Worm (Caenorhabditis elegans) whole organism, young adult: Measurements from ENCODE around the gene C35B8.3.

Source experiments
- B0261.1 ChIP-seq: sonication (generic microtip); optimal IDR thresholded peaks from 2 replicates; lab custom pipeline; 2016; ENCODE audit warnings: mild to moderate bottlenecking, missing genetic modification characterization, moderate library complexity, missing compliant biosample characterization
- C06A6.2 ChIP-seq: fragments of 200-800 bp; sonication (Bioruptor generic); conservative IDR thresholded peaks from 2 replicates; pipeline ENCODE4 v1.3.6; 2022; ENCODE audit warnings: missing genetic modification characterization, missing compliant biosample characterization
- F22D6.2 ChIP-seq: sonication (generic microtip); optimal IDR thresholded peaks from 2 replicates; lab custom pipeline; 2016; ENCODE audit warnings: mild to moderate bottlenecking, missing genetic modification characterization, missing compliant biosample characterization
- F33H1.4 ChIP-seq: fragments of 200-800 bp; sonication (Bioruptor generic); IDR thresholded peaks from 2 replicates; pipeline ENCODE4 v1.3.6; 2022; ENCODE audit warnings: missing genetic modification reagents, missing genetic modification characterization, missing compliant biosample characterization
- F37B4.10 ChIP-seq: fragments of 200-800 bp; sonication (Bioruptor generic); IDR thresholded peaks from 2 replicates; pipeline ENCODE4 v1.3.6; 2022; ENCODE audit warnings: missing genetic modification characterization, missing compliant biosample characterization
- F52B5.7 ChIP-seq: sonication (generic microtip); optimal IDR thresholded peaks from 2 replicates; lab custom pipeline; 2016; ENCODE audit warnings: mild to moderate bottlenecking, missing genetic modification characterization, missing compliant biosample characterization
- F57A8.1 ChIP-seq: fragments of 200-800 bp; sonication (Bioruptor generic); optimal IDR thresholded peaks from 2 replicates; lab custom pipeline; 2018; ENCODE audit warnings: mild to moderate bottlenecking, missing genetic modification characterization, moderate library complexity, missing compliant biosample characterization
- Y67H2A.10 ChIP-seq: fragments of 200-800 bp; sonication (Bioruptor generic); conservative IDR thresholded peaks from 2 replicates; pipeline ENCODE4 v1.3.6; 2022; ENCODE audit warnings: missing genetic modification reagents, missing genetic modification characterization, missing compliant biosample characterization
- Y95B8A.8 ChIP-seq: fragments of 200-800 bp; sonication (Bioruptor generic); IDR thresholded peaks from 2 replicates; pipeline ENCODE4 v1.3.6; 2022; ENCODE audit warnings: missing genetic modification reagents, missing genetic modification characterization, missing compliant biosample characterization
- akir-1 ChIP-seq: fragments of 200-800 bp; sonication (Bioruptor generic); optimal IDR thresholded peaks from 2 replicates; lab custom pipeline; 2018; ENCODE audit warnings: mild to moderate bottlenecking, missing genetic modification characterization, moderate library complexity, missing compliant biosample characterization
- ama-1 ChIP-seq, 3 experiments: fragments of 150-350 bp in 1 of 3; sonication (generic microtip) in 2 of 3; optimal IDR thresholded peaks; 2 replicates each; lab custom pipeline; 2014 to 2018; ENCODE audit warnings: missing biosample characterization in 2 of 3, missing genetic modification characterization in 2 of 3, missing genetic modification reagents in 2 of 3
- athp-1 ChIP-seq: sonication (generic microtip); optimal IDR thresholded peaks from 2 replicates; lab custom pipeline; 2017; ENCODE audit warnings: mild to moderate bottlenecking, missing genetic modification characterization, missing compliant biosample characterization
- bed-1 ChIP-seq: fragments of 200-800 bp; sonication (Bioruptor generic); IDR thresholded peaks from 2 replicates; pipeline ENCODE4 v1.3.6; 2022; ENCODE audit warnings: missing genetic modification reagents, missing genetic modification characterization, missing compliant biosample characterization
- bed-2 ChIP-seq: fragments of 200-800 bp; sonication (Bioruptor generic); IDR thresholded peaks from 2 replicates; pipeline ENCODE4 v1.3.6; 2022; ENCODE audit warnings: missing genetic modification reagents, missing genetic modification characterization, missing compliant biosample characterization
- ceh-27 ChIP-seq: fragments of 200-800 bp; sonication (Bioruptor generic); optimal IDR thresholded peaks from 2 replicates; lab custom pipeline; 2018; ENCODE audit warnings: mild to moderate bottlenecking, missing genetic modification characterization, moderate library complexity, missing compliant biosample characterization
- chd-7 ChIP-seq: sonication (generic microtip); optimal IDR thresholded peaks from 2 replicates; lab custom pipeline; 2016; ENCODE audit warnings: mild to moderate bottlenecking, missing genetic modification characterization, moderate library complexity, missing compliant biosample characterization
- dpl-1 ChIP-seq: fragments of 150-350 bp; optimal IDR thresholded peaks from 2 replicates; lab custom pipeline; 2014; ENCODE audit warnings: missing biosample characterization, missing genetic modification reagents, missing genetic modification characterization
- egl-18 ChIP-seq: fragments of 200-800 bp; sonication (Bioruptor generic); IDR thresholded peaks from 2 replicates; pipeline ENCODE4 v1.3.6; 2022; ENCODE audit warnings: missing genetic modification reagents, missing genetic modification characterization, missing compliant biosample characterization
- him-1 ChIP-seq: sonication (generic microtip); optimal IDR thresholded peaks from 2 replicates; lab custom pipeline; 2016; ENCODE audit warnings: missing genotype, missing genetic modification reagents, missing genetic modification characterization, missing compliant biosample characterization
- hlh-12 ChIP-seq: sonication (generic microtip); optimal IDR thresholded peaks from 2 replicates; lab custom pipeline; 2016; ENCODE audit warnings: missing genetic modification characterization, missing compliant biosample characterization
- hmg-1.2 ChIP-seq: fragments of 200-800 bp; sonication (Bioruptor generic); IDR thresholded peaks from 2 replicates; pipeline ENCODE4 v1.3.6; 2022; ENCODE audit warnings: missing genetic modification reagents, missing genetic modification characterization, missing compliant biosample characterization
- hmg-20 ChIP-seq: fragments of 200-800 bp; sonication (Bioruptor generic); IDR thresholded peaks from 2 replicates; pipeline ENCODE4 v1.3.6; 2022; ENCODE audit warnings: missing genetic modification reagents, missing genetic modification characterization, missing compliant biosample characterization
- hrde-1 ChIP-seq: sonication (generic microtip); optimal IDR thresholded peaks from 2 replicates; lab custom pipeline; 2016; ENCODE audit warnings: missing genetic modification characterization, mild to moderate bottlenecking, missing compliant biosample characterization, moderate library complexity, missing genotype, missing genetic modification reagents, borderline replicate concordance
- let-526 ChIP-seq: fragments of 200-800 bp; sonication (Bioruptor generic); IDR thresholded peaks from 2 replicates; pipeline ENCODE4 v1.3.6; 2022; ENCODE audit warnings: missing genetic modification reagents, missing genetic modification characterization, missing compliant biosample characterization
- madf-3 ChIP-seq: fragments of 200-800 bp; sonication (Bioruptor generic); IDR thresholded peaks from 2 replicates; pipeline ENCODE4 v1.3.6; 2022; ENCODE audit warnings: missing genetic modification reagents, missing genetic modification characterization, missing compliant biosample characterization
- mcd-1 ChIP-seq: fragments of 200-800 bp; sonication (Bioruptor generic); IDR thresholded peaks from 2 replicates; pipeline ENCODE4 v1.3.6; 2022; ENCODE audit warnings: missing genetic modification reagents, missing genetic modification characterization, missing compliant biosample characterization
- nfya-1 ChIP-seq: sonication (generic microtip); optimal IDR thresholded peaks from 2 replicates; lab custom pipeline; 2017; ENCODE audit warnings: antibody characterized with exemption, missing compliant biosample characterization, missing genetic modification characterization, borderline replicate concordance; ENCODE audit not compliant: insufficient read depth
- nfya-2 ChIP-seq: fragments of 200-800 bp; sonication (Bioruptor generic); IDR thresholded peaks from 2 replicates; pipeline ENCODE4 v1.3.6; 2022; ENCODE audit warnings: missing genetic modification reagents, missing genetic modification characterization, missing compliant biosample characterization
- nfyb-1 ChIP-seq: fragments of 200-800 bp; sonication (Bioruptor generic); IDR thresholded peaks from 2 replicates; pipeline ENCODE4 v1.3.6; 2022; ENCODE audit warnings: missing genetic modification reagents, missing genetic modification characterization, missing compliant biosample characterization
- nhr-179 ChIP-seq: sonication (generic microtip); optimal IDR thresholded peaks from 2 replicates; lab custom pipeline; 2016; ENCODE audit warnings: mild to moderate bottlenecking, missing genetic modification characterization, missing compliant biosample characterization
- nhr-27 ChIP-seq: fragments of 200-800 bp; sonication (Bioruptor generic); optimal IDR thresholded peaks from 2 replicates; lab custom pipeline; 2018; ENCODE audit warnings: mild to moderate bottlenecking, missing genetic modification characterization, moderate library complexity, missing compliant biosample characterization
- nhr-90 ChIP-seq: sonication (generic microtip); optimal IDR thresholded peaks from 2 replicates; lab custom pipeline; 2016; ENCODE audit warnings: missing genotype, mild to moderate bottlenecking, missing genetic modification characterization, missing compliant biosample characterization
- pha-4 ChIP-seq: fragments of 150-350 bp; sonication (generic microtip); optimal IDR thresholded peaks from 2 replicates; lab custom pipeline; 2014; ENCODE audit warnings: missing biosample characterization, missing genetic modification reagents, missing genetic modification characterization
- rec-8 ChIP-seq, 2 experiments: sonication (generic microtip); optimal IDR thresholded peaks; 2 replicates each; lab custom pipeline; 2016; ENCODE audit warnings: mild to moderate bottlenecking in 2 of 2, missing genetic modification characterization in 2 of 2, missing genetic modification reagents in 2 of 2, missing genotype in 2 of 2, missing biosample characterization in 1 of 2, missing compliant biosample characterization in 1 of 2, moderate library complexity in 1 of 2
- rpc-1 ChIP-seq, 2 experiments: fragments of 150-350 bp in 1 of 2; sonication (generic microtip) in 1 of 2; optimal IDR thresholded peaks; 2 replicates each; lab custom pipeline; 2014 to 2018; ENCODE audit warnings: missing biosample characterization in 1 of 2, missing genetic modification characterization in 1 of 2, missing genetic modification reagents in 1 of 2, missing genotype in 1 of 2
- sdz-38 ChIP-seq: sonication (generic microtip); optimal IDR thresholded peaks from 2 replicates; lab custom pipeline; 2016; ENCODE audit warnings: missing genotype, missing genetic modification characterization, missing compliant biosample characterization
- sea-2 ChIP-seq: fragments of 200-800 bp; sonication (Bioruptor generic); IDR thresholded peaks from 2 replicates; pipeline ENCODE4 v1.3.6; 2022; ENCODE audit warnings: missing genetic modification characterization, missing compliant biosample characterization
- snpc-1.3 ChIP-seq: sonication (generic microtip); optimal IDR thresholded peaks from 2 replicates; lab custom pipeline; 2017; ENCODE audit warnings: missing genetic modification characterization, mild to moderate bottlenecking, missing compliant biosample characterization, antibody characterized with exemption, moderate library complexity, missing genotype, missing genetic modification reagents; ENCODE audit not compliant: insufficient read depth
- snpc-4 ChIP-seq, 5 experiments: fragments of 150-350 bp in 1 of 5; sonication (generic microtip) in 4 of 5; optimal IDR thresholded peaks; 2 replicates each; lab custom pipeline; 2014 to 2018; ENCODE audit warnings: missing genetic modification characterization in 5 of 5, missing biosample characterization in 3 of 5, antibody characterized with exemption in 2 of 5, mild to moderate bottlenecking in 2 of 5, missing compliant biosample characterization in 2 of 5, missing genotype in 2 of 5, moderate library complexity in 2 of 5, missing genetic modification reagents in 1 of 5
- somi-1 ChIP-seq: fragments of 200-800 bp; sonication (Bioruptor generic); optimal IDR thresholded peaks from 2 replicates; lab custom pipeline; 2018; ENCODE audit warnings: mild to moderate bottlenecking, missing genetic modification characterization, missing compliant biosample characterization
- tbp1 ChIP-seq: fragments of 200-800 bp; sonication (Bioruptor generic); optimal IDR thresholded peaks from 2 replicates; lab custom pipeline; 2018; ENCODE audit warnings: mild to moderate bottlenecking, missing genetic modification characterization, missing compliant biosample characterization
- tbx-9 ChIP-seq: sonication (generic microtip); optimal IDR thresholded peaks from 2 replicates; lab custom pipeline; 2016; ENCODE audit warnings: borderline replicate concordance, missing genetic modification characterization, inconsistent platforms, missing compliant biosample characterization
- tlf-1 ChIP-seq: fragments of 200-800 bp; sonication (Bioruptor generic); optimal IDR thresholded peaks from 2 replicates; lab custom pipeline; 2018; ENCODE audit warnings: mild to moderate bottlenecking, missing genetic modification characterization, missing compliant biosample characterization
- xnd-1 ChIP-seq: sonication (generic microtip); optimal IDR thresholded peaks from 2 replicates; lab custom pipeline; 2016; ENCODE audit warnings: missing genotype, missing genetic modification reagents, missing genetic modification characterization, missing compliant biosample characterization
- zim-3 ChIP-seq: sonication (generic microtip); optimal IDR thresholded peaks from 2 replicates; lab custom pipeline; 2017; ENCODE audit warnings: mild to moderate bottlenecking, missing genetic modification characterization, moderate library complexity, missing compliant biosample characterization
- ztf-22 ChIP-seq: fragments of 200-800 bp; sonication (Bioruptor generic); optimal IDR thresholded peaks from 2 replicates; lab custom pipeline; 2018; ENCODE audit warnings: mild to moderate bottlenecking, missing genetic modification characterization, moderate library complexity, missing compliant biosample characterization
- ztf-6 ChIP-seq: fragments of 200-800 bp; sonication (Bioruptor generic); IDR thresholded peaks from 2 replicates; pipeline ENCODE4 v1.3.6; 2022; ENCODE audit warnings: missing genetic modification reagents, missing genetic modification characterization, missing compliant biosample characterization

C35B8.3 gene

DNA sequence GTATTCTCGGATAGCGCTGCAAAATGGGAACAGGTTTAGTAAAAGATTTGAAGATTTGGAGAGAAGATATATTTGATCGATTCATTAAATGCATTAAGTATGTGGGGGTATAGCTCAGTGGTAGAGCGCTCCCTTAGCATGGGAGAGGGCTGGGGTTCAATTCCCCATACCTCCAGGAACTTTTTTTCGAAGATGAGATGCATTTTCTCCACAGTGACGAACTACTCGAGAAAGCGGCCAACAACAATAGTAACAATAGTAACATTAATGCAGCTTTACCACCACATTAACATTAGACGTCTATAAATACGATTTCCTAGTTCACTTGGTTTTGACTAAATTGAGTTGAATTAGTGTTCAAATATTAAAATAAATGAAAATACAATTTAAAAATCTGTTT is 24.0 kb downstream of the C35B8.3 start (continued):
- no peak for TF ChIP-seq bed-1
- peak; percentile 37 for TF ChIP-seq zim-3 (tag; lab: Kevin White, UChicago)
- TF ChIP-seq nfyb-1 (GFP tag; lab: Robert Waterston, UW), result no peak
- TF ChIP-seq bed-2, result no peak
- TF ChIP-seq somi-1, result no peak
- no peak for TF ChIP-seq C06A6.2 (GFP tag; lab: Robert Waterston, UW)
- peak; percentile 39 for TF ChIP-seq chd-7
- peak; percentile 20 for TF ChIP-seq tbx-9
- TF ChIP-seq nfya-2 (GFP tag; lab: Robert Waterston, UW), result no peak
- TF ChIP-seq F52B5.7, result no peak
- no peak for TF ChIP-seq pha-4 (tag; lab: Kevin White, UChicago)
- no peak for TF ChIP-seq akir-1 (GFP tag; lab: Kevin White, UChicago)
- TF ChIP-seq rpc-1 (optimal IDR thresholded peaks at IDR 0.05; lab: Kevin White, UChicago), result peak; percentile 90
- TF ChIP-seq rpc-1 (tag; optimal IDR thresholded peaks at IDR 0.05; lab: Kevin White, UChicago), result peak; percentile 97
- peak; percentile 78 for TF ChIP-seq B0261.1 (tag; lab: Kevin White, UChicago)
- peak; percentile 6 for TF ChIP-seq athp-1 (tag; lab: Kevin White, UChicago)
- TF ChIP-seq egl-18 (GFP tag; lab: Robert Waterston, UW), result no peak
- peak; percentile 21 for TF ChIP-seq ceh-27 (GFP tag; lab: Kevin White, UChicago)
- TF ChIP-seq F37B4.10 (GFP tag; lab: Robert Waterston, UW), result no peak
- TF ChIP-seq nhr-179, result peak; percentile 37
- TF ChIP-seq hrde-1 (tag; lab: Kevin White, UChicago), result peak; percentile 59
- TF ChIP-seq madf-3 (GFP tag; lab: Robert Waterston, UW), result 0 out of 2 replicates have a peak, but pooled peaks have one; percentile 39
- TF ChIP-seq snpc-4 (GFP tag; optimal IDR thresholded peaks at IDR 0.05; lab: Kevin White, UChicago), result peak; percentile 76
- TF ChIP-seq snpc-4 (tag; optimal IDR thresholded peaks at IDR 0.05; lab: Kevin White, UChicago), result peak in 3 of 4 experiments; percentile 25 to 70 (median 47)
- TF ChIP-seq sdz-38, result no peak
- TF ChIP-seq hlh-12 (tag; lab: Kevin White, UChicago), result no peak
- no peak for TF ChIP-seq F22D6.2 (tag; lab: Kevin White, UChicago)
- peak; percentile 63 for TF ChIP-seq hmg-1.2 (GFP tag; lab: Robert Waterston, UW)
- no peak for TF ChIP-seq nfya-1 (tag; lab: Kevin White, UChicago)
- no peak for TF ChIP-seq Y95B8A.8 (GFP tag; lab: Robert Waterston, UW)
- no peak for TF ChIP-seq sea-2 (GFP tag; lab: Robert Waterston, UW)
- no peak for TF ChIP-seq tlf-1 (GFP tag; lab: Kevin White, UChicago)
- TF ChIP-seq ztf-22 (GFP tag; lab: Kevin White, UChicago), result no peak
- no peak for TF ChIP-seq ztf-6 (GFP tag; lab: Robert Waterston, UW)
- no peak for TF ChIP-seq let-526 (GFP tag; lab: Robert Waterston, UW)
- peak; percentile 50; the same call in 1 of the 2 replicates for TF ChIP-seq mcd-1 (GFP tag; lab: Robert Waterston, UW)
- TF ChIP-seq nhr-27 (tag; lab: Kevin White, UChicago), result no peak
- TF ChIP-seq ama-1 (optimal IDR thresholded peaks at IDR 0.05; lab: Kevin White, UChicago), result no peak
- peak in 1 of 2 experiments; percentile 48 for TF ChIP-seq ama-1 (GFP tag; optimal IDR thresholded peaks at IDR 0.05; lab: Kevin White, UChicago)
- TF ChIP-seq F33H1.4 (GFP tag; lab: Robert Waterston, UW), result no peak
- TF ChIP-seq xnd-1, result no peak
- no peak for TF ChIP-seq F57A8.1
- TF ChIP-seq dpl-1 (GFP tag; lab: Kevin White, UChicago), result no peak
- no peak for TF ChIP-seq hmg-20 (GFP tag; lab: Robert Waterston, UW)
- TF ChIP-seq him-1 (tag; lab: Kevin White, UChicago), result peak; percentile 80
- TF ChIP-seq rec-8 (tag; optimal IDR thresholded peaks at IDR 0.05; lab: Kevin White, UChicago), result peak; percentile 48 to 92
- peak; percentile 80 for TF ChIP-seq nhr-90 (tag; lab: Kevin White, UChicago)
- TF ChIP-seq snpc-1.3, result peak; percentile 35
- TF ChIP-seq tbp1 (GFP tag; lab: Kevin White, UChicago), result peak; percentile 86
- no peak for TF ChIP-seq Y67H2A.10
